Worm (Caenorhabditis elegans) whole organism, mixed stage, embryonic: ENCODE results near the gene nspc-12.

Experiments used
- blmp-1 ChIP-seq: fragments of 150-350 bp; optimal IDR thresholded peaks from 2 replicates; lab custom pipeline; 2014; ENCODE audit warnings: missing biosample characterization, missing genetic modification characterization
- flh-1 ChIP-seq: fragments of 200-800 bp; sonication (Bioruptor generic); optimal IDR thresholded peaks from 2 replicates; lab custom pipeline; 2018; ENCODE audit warnings: mild to moderate bottlenecking, missing genetic modification characterization, moderate library complexity, missing compliant biosample characterization
- lin-13 ChIP-seq: fragments of 150-350 bp; optimal IDR thresholded peaks from 2 replicates; lab custom pipeline; 2014; ENCODE audit warnings: missing biosample characterization, missing genetic modification characterization
- lsy-2 ChIP-seq: fragments of 150-350 bp; optimal IDR thresholded peaks from 2 replicates; lab custom pipeline; 2014; ENCODE audit warnings: missing biosample characterization, missing genetic modification characterization
- nhr-12 ChIP-seq: fragments of 150-350 bp; optimal IDR thresholded peaks from 2 replicates; lab custom pipeline; 2014; ENCODE audit warnings: missing biosample characterization, missing genetic modification characterization
- nhr-237 ChIP-seq: fragments of 150-350 bp; optimal IDR thresholded peaks from 2 replicates; lab custom pipeline; 2014; ENCODE audit warnings: missing biosample characterization, missing genetic modification characterization
- pha-4 ChIP-seq: fragments of 150-350 bp; optimal IDR thresholded peaks from 2 replicates; lab custom pipeline; 2018; ENCODE audit warnings: missing biosample characterization, missing genetic modification reagents, missing genetic modification characterization
- ztf-11 ChIP-seq: fragments of 150-350 bp; optimal IDR thresholded peaks from 2 replicates; lab custom pipeline; 2014; ENCODE audit warnings: missing biosample characterization, missing genetic modification characterization

DNA sequence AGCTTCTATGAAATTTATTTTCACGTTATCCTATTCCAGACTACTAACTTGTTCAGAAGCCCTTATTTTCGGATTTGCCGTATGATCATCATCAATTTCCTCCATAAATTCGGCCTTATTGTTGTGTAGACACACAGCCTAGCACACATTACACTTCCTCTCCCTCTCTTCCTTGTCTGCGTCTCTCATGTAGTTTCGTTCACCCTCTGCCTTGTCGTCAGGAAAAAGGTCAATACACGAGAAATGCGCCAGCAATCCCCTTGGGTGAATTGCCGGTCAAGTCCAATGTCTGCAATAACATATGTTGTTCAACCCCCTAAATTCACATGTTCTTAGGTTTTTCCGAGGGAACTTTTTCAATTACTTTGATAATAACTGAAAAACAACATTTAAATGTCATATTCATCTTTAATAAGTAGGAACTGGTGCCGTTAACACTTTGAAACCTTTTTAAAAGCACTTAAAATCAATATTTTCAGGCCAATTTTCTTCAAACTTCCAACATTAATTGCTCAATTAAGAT lies 37.4 kb upstream of the nspc-12 start, which contains the start of gene F17E5.2:
- no peak for TF ChIP-seq blmp-1 (tag; lab: Kevin White, UChicago)
- peak; percentile 90 for TF ChIP-seq lin-13 (tag; lab: Kevin White, UChicago)
- TF ChIP-seq nhr-237 (tag; lab: Kevin White, UChicago), result peak; percentile 85
- peak; percentile 66 for TF ChIP-seq lsy-2
- TF ChIP-seq nhr-12 (tag; lab: Kevin White, UChicago), result no peak
- TF ChIP-seq ztf-11, result no peak
- no peak for TF ChIP-seq flh-1
- TF ChIP-seq pha-4 (tag; lab: Kevin White, UChicago), result peak; percentile 96
